Fruit fly (Drosophila melanogaster): ENCODE measurements around the gene AMPdeam.
A peak's percentile ranks its signal among the peaks of the same experiment; 100 is the strongest.

DNA sequence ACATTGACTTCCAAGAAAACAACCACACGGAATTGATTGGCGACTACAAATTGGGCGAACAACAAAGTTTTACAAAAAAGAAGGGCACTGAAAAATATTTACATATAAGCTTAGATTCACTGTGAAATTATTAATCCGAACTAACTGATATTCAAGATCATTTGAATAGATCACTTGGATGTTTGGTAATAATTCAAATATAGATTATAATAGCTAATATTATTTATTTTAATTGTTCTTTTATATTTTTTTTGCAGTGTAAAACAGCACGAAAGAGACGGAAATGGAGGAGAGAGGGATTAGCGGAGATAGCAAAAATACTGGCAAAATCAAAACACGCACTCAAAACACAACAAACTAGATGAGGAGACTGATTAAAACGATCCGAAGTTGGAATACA is 7.4 kb downstream of the AMPdeam start:
- TF ChIP-seq CG6808 (GFP tag; optimal IDR thresholded peaks at IDR 0.05) (no peak), achi (GFP tag; optimal IDR thresholded peaks at IDR 0.05) (no peak), Hr39 (GFP tag; optimal IDR thresholded peaks at IDR 0.05) (no peak), OdsH (GFP tag; optimal IDR thresholded peaks at IDR 0.05) (peak; percentile 26), CG6276 (GFP tag; optimal IDR thresholded peaks at IDR 0.05) (peak; percentile 52), lz (GFP tag; optimal IDR thresholded peaks at IDR 0.05) (no peak), CG8319 (GFP tag; optimal IDR thresholded peaks at IDR 0.05) (no peak), CG11902 (GFP tag; optimal IDR thresholded peaks at IDR 0.05) (no peak), fkh (GFP tag; optimal IDR thresholded peaks at IDR 0.05) (no peak), CG8119 (GFP tag; IDR thresholded peaks at IDR 0.05) (peak; percentile 71), dsx (GFP tag; optimal IDR thresholded peaks at IDR 0.05; ENCODE audit: poor library complexity, severe bottlenecking) (peak; percentile 61), Blimp-1 (GFP tag; optimal IDR thresholded peaks at IDR 0.05) (no peak), pdm3 (GFP tag; optimal IDR thresholded peaks at IDR 0.05) (no peak), Gug (GFP tag; IDR thresholded peaks at IDR 0.05) (no peak)
